Fruit fly (Drosophila melanogaster): ENCODE measurements around the gene neo.

Gene neo

dm6 chr3R:29858806-29859205 lies 39.9 kb downstream of the neo start, which contains the start of gene CG7824 (continued):
- no peak for TF ChIP-seq NfI (GFP tag; optimal IDR thresholded peaks at IDR 0.05)
- no peak for TF ChIP-seq twi (tag; optimal IDR thresholded peaks at IDR 0.05)
- TF ChIP-seq Mrtf (GFP tag; IDR thresholded peaks at IDR 0.05) = no peak
- peak; percentile 51 for TF ChIP-seq CG8388 (GFP tag; optimal IDR thresholded peaks at IDR 0.05)
- no peak for TF ChIP-seq Dll (GFP tag; IDR thresholded peaks at IDR 0.05; ENCODE audit: partially characterized antibody)
- no peak for TF ChIP-seq pros (GFP tag; optimal IDR thresholded peaks at IDR 0.05)
- no peak for TF ChIP-seq tll (GFP tag; optimal IDR thresholded peaks at IDR 0.05)
- no peak for TF ChIP-seq CG31388 (GFP tag; optimal IDR thresholded peaks at IDR 0.05)
- TF ChIP-seq CG2712 (tag; optimal IDR thresholded peaks at IDR 0.05) = no peak
- no peak for TF ChIP-seq CG7745 (tag; optimal IDR thresholded peaks at IDR 0.05)
- TF ChIP-seq CG9609 (GFP tag; optimal IDR thresholded peaks at IDR 0.05) = no peak
- TF ChIP-seq caup (GFP tag; optimal IDR thresholded peaks at IDR 0.05; ENCODE audit: severe bottlenecking) = no peak
- no peak for TF ChIP-seq CG32532 (GFP tag; IDR thresholded peaks at IDR 0.05)
- TF ChIP-seq MBD-R2 (GFP tag; IDR thresholded peaks at IDR 0.05) = peak; percentile 53; the same call in 1 of the 2 replicates
- TF ChIP-seq nom (GFP tag; optimal IDR thresholded peaks at IDR 0.05) = no peak
- TF ChIP-seq CG8290 (GFP tag; optimal IDR thresholded peaks at IDR 0.05) = no peak
- TF ChIP-seq CG8290 (tag; optimal IDR thresholded peaks at IDR 0.05) = no peak
- TF ChIP-seq CG10274 (GFP tag; optimal IDR thresholded peaks at IDR 0.05) = no peak
- TF ChIP-seq E2f1 (GFP tag; IDR thresholded peaks at IDR 0.05) = no peak
- TF ChIP-seq CG10267 (tag; optimal IDR thresholded peaks at IDR 0.05) = no peak
- TF ChIP-seq croc (GFP tag; conservative IDR thresholded peaks at IDR 0.05) = no peak
- TF ChIP-seq maf-S (GFP tag; optimal IDR thresholded peaks at IDR 0.05) = no peak
- no peak for TF ChIP-seq CG17612 (GFP tag; IDR thresholded peaks at IDR 0.05)
- no peak for TF ChIP-seq CG15073 (GFP tag; optimal IDR thresholded peaks at IDR 0.05)
- no peak for TF ChIP-seq wek (GFP tag; optimal IDR thresholded peaks at IDR 0.05)
- TF ChIP-seq CG13296 (GFP tag; optimal IDR thresholded peaks at IDR 0.05) = no peak
- no peak for TF ChIP-seq cad (GFP tag; optimal IDR thresholded peaks at IDR 0.05)
- TF ChIP-seq hbn (GFP tag; IDR thresholded peaks at IDR 0.05; ENCODE audit: partially characterized antibody) = no peak
- no peak for TF ChIP-seq CG13894 (tag; optimal IDR thresholded peaks at IDR 0.05)
- TF ChIP-seq mld (GFP tag; IDR thresholded peaks at IDR 0.05; ENCODE audit: partially characterized antibody) = no peak
- TF ChIP-seq Drgx (GFP tag; IDR thresholded peaks at IDR 0.05) = no peak
- TF ChIP-seq dm (GFP tag; optimal IDR thresholded peaks at IDR 0.05) = peak; percentile 13
- TF ChIP-seq yki (optimal IDR thresholded peaks at IDR 0.05) = no peak
- no peak for TF ChIP-seq jigr1 (GFP tag; IDR thresholded peaks at IDR 0.05)
- TF ChIP-seq pita (GFP tag; optimal IDR thresholded peaks at IDR 0.05) = peak; percentile 69
- TF ChIP-seq CG32772 (GFP tag; IDR thresholded peaks at IDR 0.05) = no peak
- TF ChIP-seq kah (GFP tag; optimal IDR thresholded peaks at IDR 0.05) = no peak
- TF ChIP-seq CG4730 (GFP tag; IDR thresholded peaks at IDR 0.05) = no peak
- TF ChIP-seq sc (optimal IDR thresholded peaks at IDR 0.05) = no peak
- no peak for TF ChIP-seq sc (GFP tag; optimal IDR thresholded peaks at IDR 0.05)
- TF ChIP-seq Meics (GFP tag; optimal IDR thresholded peaks at IDR 0.05) = no peak
- TF ChIP-seq CG1603 (tag; optimal IDR thresholded peaks at IDR 0.05) = peak; percentile 72
- TF ChIP-seq CG7928 (GFP tag; optimal IDR thresholded peaks at IDR 0.05) = peak; percentile 54
- TF ChIP-seq lola (GFP tag; optimal IDR thresholded peaks at IDR 0.05) = no peak
- TF ChIP-seq CG9727 (GFP tag; optimal IDR thresholded peaks at IDR 0.05) = no peak
- no peak for TF ChIP-seq dimm (GFP tag; IDR thresholded peaks at IDR 0.05)
- peak; percentile 31 for TF ChIP-seq bigmax (GFP tag; optimal IDR thresholded peaks at IDR 0.05)
- TF ChIP-seq pfk (GFP tag; optimal IDR thresholded peaks at IDR 0.05) = no peak
- no peak for TF ChIP-seq ranshi (GFP tag; IDR thresholded peaks at IDR 0.05)
- peak; percentile 67 for TF ChIP-seq CG4617 (GFP tag; optimal IDR thresholded peaks at IDR 0.05; ENCODE audit: borderline replicate concordance)
- TF ChIP-seq CG18619 (GFP tag; optimal IDR thresholded peaks at IDR 0.05) = no peak
- TF ChIP-seq aop (GFP tag; IDR thresholded peaks at IDR 0.05) = no peak

All from whole organism, embryonic.